Worm (Caenorhabditis elegans) whole organism, midembryonic: ENCODE data around the gene clec-19.

Experiments used
- T22C8.4 ChIP-seq: fragments of 200-800 bp; sonication (Bioruptor generic); IDR thresholded peaks from 2 replicates; pipeline ENCODE4 v1.3.6; 2022; ENCODE audit warnings: missing genetic modification characterization, missing compliant biosample characterization
- cog-1 ChIP-seq: sonication (generic microtip); optimal IDR thresholded peaks from 2 replicates; lab custom pipeline; 2016; ENCODE audit warnings: missing genetic modification characterization, missing compliant biosample characterization
- flt-1 ChIP-seq: fragments of 200-800 bp; sonication (Bioruptor generic); IDR thresholded peaks from 2 replicates; pipeline ENCODE4 v1.3.6; 2022; ENCODE audit warnings: missing genetic modification characterization, missing compliant biosample characterization
- klf-2 ChIP-seq: fragments of 200-800 bp; sonication (Bioruptor generic); conservative IDR thresholded peaks from 2 replicates; pipeline ENCODE4 v1.3.6; 2022; ENCODE audit warnings: missing genetic modification reagents, missing genetic modification characterization, missing compliant biosample characterization
- med-1 ChIP-seq: sonication (generic microtip); optimal IDR thresholded peaks from 2 replicates; lab custom pipeline; 2017; ENCODE audit warnings: missing genetic modification characterization, mild to moderate bottlenecking, missing compliant biosample characterization, antibody characterized with exemption, missing genetic modification reagents; ENCODE audit not compliant: insufficient read depth
- ref-1 ChIP-seq: fragments of 200-800 bp; sonication (Bioruptor generic); conservative IDR thresholded peaks from 2 replicates; pipeline ENCODE4 v1.3.6; 2022; ENCODE audit warnings: missing genetic modification reagents, missing genetic modification characterization, missing compliant biosample characterization
- ztf-23 ChIP-seq: fragments of 200-800 bp; sonication (Bioruptor generic); IDR thresholded peaks from 2 replicates; pipeline ENCODE4 v1.3.6; 2022; ENCODE audit warnings: missing genetic modification reagents, missing genetic modification characterization, missing compliant biosample characterization
- ztf-29 ChIP-seq: fragments of 200-800 bp; sonication (Bioruptor generic); IDR thresholded peaks from 2 replicates; pipeline ENCODE4 v1.3.6; 2022; ENCODE audit warnings: missing genetic modification reagents, missing genetic modification characterization, missing compliant biosample characterization

ce11 chrII:1788087-1788486, 43.8 kb downstream of the clec-19 start, which contains the start of the genes C08F1.6 and fbxb-13:
- TF ChIP-seq ztf-23 (GFP tag; lab: Robert Waterston, UW) (no peak), T22C8.4 (no peak), ref-1 (GFP tag; lab: Robert Waterston, UW) (no peak), klf-2 (GFP tag; lab: Robert Waterston, UW) (no peak), cog-1 (tag; lab: Kevin White, UChicago) (no peak), ztf-29 (GFP tag; lab: Robert Waterston, UW) (no peak), flt-1 (GFP tag; lab: Robert Waterston, UW) (no peak), med-1 (GFP tag; lab: Kevin White, UChicago) (no peak)
